Fruit fly (Drosophila melanogaster): Measurements from ENCODE around the gene VhaPPA1-1.
A peak's percentile ranks its signal among the peaks of the same experiment; 100 is the strongest.

The VhaPPA1-1 gene

DNA sequence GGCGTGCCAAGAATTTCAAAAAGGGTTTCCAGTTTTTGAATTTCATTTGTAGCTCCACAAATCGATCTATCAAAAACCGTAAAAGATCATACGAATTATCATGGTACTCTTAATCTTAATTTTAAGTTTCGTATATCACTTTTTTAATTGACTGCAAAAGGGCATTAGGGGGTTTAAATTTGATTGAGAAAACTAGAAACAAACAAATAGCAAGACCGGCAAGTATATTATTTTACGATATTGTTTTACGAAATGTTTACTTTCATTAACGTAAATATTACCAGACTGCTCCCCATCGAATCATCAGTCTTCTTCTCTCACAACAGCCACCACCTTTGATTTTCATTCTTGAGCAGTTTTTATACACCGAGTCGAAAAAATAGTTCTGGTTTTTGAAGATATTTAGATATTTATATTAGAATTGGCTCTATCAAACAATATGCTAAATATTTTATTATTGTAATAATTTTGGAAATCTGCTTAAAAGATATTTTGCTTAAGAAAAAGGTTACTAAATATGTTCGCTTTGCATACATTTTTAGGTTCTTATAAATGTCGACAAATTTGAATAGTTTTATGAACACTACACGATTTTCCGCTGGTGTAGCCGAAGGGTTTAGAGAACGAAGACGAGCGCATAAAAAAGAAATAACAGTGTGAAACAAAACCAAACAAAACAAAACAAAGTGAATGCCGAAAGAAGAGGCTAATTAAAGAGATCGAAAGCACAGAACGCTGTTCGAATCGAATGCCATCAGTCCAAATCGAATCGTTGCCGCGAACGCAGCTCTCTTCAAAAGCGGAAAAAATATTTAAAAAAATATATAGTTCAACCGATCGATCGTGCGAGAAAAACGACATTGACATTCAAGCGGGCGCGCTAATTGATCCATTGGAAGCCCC, 14.3 kb upstream of the VhaPPA1-1 start, which contains the start of gene Sdr (continued):
- TF ChIP-seq hkb (optimal IDR thresholded peaks at IDR 0.05) (no peak), hkb (GFP tag; IDR thresholded peaks at IDR 0.05) (no peak), CG32772 (GFP tag; IDR thresholded peaks at IDR 0.05) (no peak), Ets65A (GFP tag) (peak; percentile 18), CG15269 (tag; optimal IDR thresholded peaks at IDR 0.05) (peak; percentile 32), Fer3 (tag; optimal IDR thresholded peaks at IDR 0.05) (peak; percentile 11), Lpt (GFP tag; optimal IDR thresholded peaks at IDR 0.05) (no peak), nau (GFP tag; optimal IDR thresholded peaks at IDR 0.05) (no peak), Tbp (GFP tag; optimal IDR thresholded peaks at IDR 0.05) (no peak), CG6254 (GFP tag; optimal IDR thresholded peaks at IDR 0.05) (no peak), CG13287 (GFP tag; IDR thresholded peaks at IDR 0.05; ENCODE audit: partially characterized antibody) (no peak), Atf6 (GFP tag; IDR thresholded peaks at IDR 0.05) (no peak), CG6654 (GFP tag; optimal IDR thresholded peaks at IDR 0.05) (no peak), CG9727 (GFP tag; optimal IDR thresholded peaks at IDR 0.05) (no peak), fd3F (GFP tag; optimal IDR thresholded peaks at IDR 0.05) (peak; percentile 3), scrt (GFP tag; optimal IDR thresholded peaks at IDR 0.05) (no peak), Eip74EF (GFP tag; optimal IDR thresholded peaks at IDR 0.05) (no peak), Sox100B (GFP tag; optimal IDR thresholded peaks at IDR 0.05) (peak; percentile 3), CG31388 (GFP tag; optimal IDR thresholded peaks at IDR 0.05) (no peak), ato (GFP tag; IDR thresholded peaks at IDR 0.05; ENCODE audit: partially characterized antibody) (no peak), crc (GFP tag; optimal IDR thresholded peaks at IDR 0.05) (no peak), Asciz (GFP tag; optimal IDR thresholded peaks at IDR 0.05) (no peak), Ets97D (GFP tag; optimal IDR thresholded peaks at IDR 0.05) (no peak), CG10209 (GFP tag; optimal IDR thresholded peaks at IDR 0.05) (no peak), tap (tag; optimal IDR thresholded peaks at IDR 0.05) (no peak), CG10979 (tag; optimal IDR thresholded peaks at IDR 0.05) (no peak), CG12071 (GFP tag; optimal IDR thresholded peaks at IDR 0.05) (no peak), Dref (GFP tag; IDR thresholded peaks at IDR 0.05) (no peak), CG8359 (GFP tag; optimal IDR thresholded peaks at IDR 0.05; ENCODE audit: borderline replicate concordance) (no peak), zfh2 (GFP tag; optimal IDR thresholded peaks at IDR 0.05) (no peak), CkIIα-i1 (GFP tag; IDR thresholded peaks at IDR 0.05) (no peak), CG4730 (GFP tag; IDR thresholded peaks at IDR 0.05) (no peak), CG11456 (GFP tag; IDR thresholded peaks at IDR 0.05) (no peak), CG43689 (GFP tag; IDR thresholded peaks at IDR 0.05) (no peak), gce (GFP tag; IDR thresholded peaks at IDR 0.05) (no peak), dimm (GFP tag; IDR thresholded peaks at IDR 0.05) (no peak), dysf (GFP tag; IDR thresholded peaks at IDR 0.05) (peak; percentile 52; the same call in 1 of the 3 replicates), CG2875 (GFP tag; optimal IDR thresholded peaks at IDR 0.05) (no peak), jing (GFP tag; optimal IDR thresholded peaks at IDR 0.05) (no peak), CG31441 (GFP tag; IDR thresholded peaks at IDR 0.05) (no peak), cg (GFP tag; optimal IDR thresholded peaks at IDR 0.05) (no peak), Rx (GFP tag; IDR thresholded peaks at IDR 0.05) (no peak), CG2678 (tag; optimal IDR thresholded peaks at IDR 0.05) (no peak), oc (tag; optimal IDR thresholded peaks at IDR 0.05) (no peak), mld (GFP tag; IDR thresholded peaks at IDR 0.05; ENCODE audit: partially characterized antibody) (no peak), Abd-B (GFP tag; optimal IDR thresholded peaks at IDR 0.05) (no peak), CG2120 (GFP tag; optimal IDR thresholded peaks at IDR 0.05) (peak; percentile 17), zen (tag; optimal IDR thresholded peaks at IDR 0.05) (no peak), usp (GFP tag; optimal IDR thresholded peaks at IDR 0.05) (no peak)

Data from whole organism, embryonic.